Worm (Caenorhabditis elegans): ENCODE data around the gene F35H10.10.

Gene F35H10.10

DNA sequence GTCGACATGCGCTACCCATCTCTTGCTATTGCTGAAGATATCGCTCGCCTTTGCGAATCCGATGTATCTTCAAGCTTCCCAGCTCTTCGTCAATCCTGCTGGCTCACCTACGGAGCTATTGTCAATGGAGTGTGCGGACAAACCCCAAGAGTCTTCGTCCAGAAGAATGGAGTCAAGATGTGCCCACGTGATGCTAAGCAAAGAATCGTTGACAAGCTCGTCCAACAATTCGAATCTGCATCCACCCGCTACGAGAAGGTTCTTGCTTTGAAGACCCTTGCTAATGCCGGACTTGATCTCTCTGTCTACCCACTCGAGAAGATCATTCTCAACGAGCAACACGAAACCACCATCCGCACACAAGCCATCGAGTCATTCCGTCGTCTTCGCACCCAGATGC is 50.1 kb downstream of the F35H10.10 start (continued):
- no peak for TF ChIP-seq dox-1 (GFP tag; IDR thresholded peaks at IDR 0.05)
- TF ChIP-seq D2030.7 (GFP tag; IDR thresholded peaks at IDR 0.05): no peak
- no peak for TF ChIP-seq pha-4 (tag; optimal IDR thresholded peaks at IDR 0.05)
- TF ChIP-seq sdz-38 (tag; optimal IDR thresholded peaks at IDR 0.05): no peak
- no peak for TF ChIP-seq F49E8.2 (tag; optimal IDR thresholded peaks at IDR 0.05; ENCODE audit: insufficient read depth)
- TF ChIP-seq ceh-79 (tag; optimal IDR thresholded peaks at IDR 0.05): no peak
- TF ChIP-seq let-526 (GFP tag; IDR thresholded peaks at IDR 0.05): no peak
- no peak for TF ChIP-seq hmg-1.2 (GFP tag; IDR thresholded peaks at IDR 0.05)
- TF ChIP-seq Y95B8A.8 (GFP tag; IDR thresholded peaks at IDR 0.05): no peak
- TF ChIP-seq ztf-28 (GFP tag; IDR thresholded peaks at IDR 0.05): no peak
- TF ChIP-seq B0261.1 (tag; optimal IDR thresholded peaks at IDR 0.05): no peak
- TF ChIP-seq F33H1.4 (GFP tag; IDR thresholded peaks at IDR 0.05): no peak
- no peak for TF ChIP-seq zim-3 (tag; optimal IDR thresholded peaks at IDR 0.05)
- no peak for TF ChIP-seq ama-1 (optimal IDR thresholded peaks at IDR 0.05)
- TF ChIP-seq ama-1 (GFP tag; optimal IDR thresholded peaks at IDR 0.05): no peak
- TF ChIP-seq nhr-90 (tag; optimal IDR thresholded peaks at IDR 0.05): peak; percentile 52
- TF ChIP-seq tlf-1 (GFP tag; optimal IDR thresholded peaks at IDR 0.05): no peak
- TF ChIP-seq ekl-4 (GFP tag; IDR thresholded peaks at IDR 0.05): no peak
- no peak for TF ChIP-seq snpc-3.4 (tag; optimal IDR thresholded peaks at IDR 0.05)
- no peak for TF ChIP-seq egl-44 (GFP tag; IDR thresholded peaks at IDR 0.05)
- no peak for TF ChIP-seq egl-18 (GFP tag; IDR thresholded peaks at IDR 0.05)
- no peak for TF ChIP-seq snpc-4 (GFP tag; optimal IDR thresholded peaks at IDR 0.05)
- TF ChIP-seq snpc-4 (tag; optimal IDR thresholded peaks at IDR 0.05): no peak

DNA sequence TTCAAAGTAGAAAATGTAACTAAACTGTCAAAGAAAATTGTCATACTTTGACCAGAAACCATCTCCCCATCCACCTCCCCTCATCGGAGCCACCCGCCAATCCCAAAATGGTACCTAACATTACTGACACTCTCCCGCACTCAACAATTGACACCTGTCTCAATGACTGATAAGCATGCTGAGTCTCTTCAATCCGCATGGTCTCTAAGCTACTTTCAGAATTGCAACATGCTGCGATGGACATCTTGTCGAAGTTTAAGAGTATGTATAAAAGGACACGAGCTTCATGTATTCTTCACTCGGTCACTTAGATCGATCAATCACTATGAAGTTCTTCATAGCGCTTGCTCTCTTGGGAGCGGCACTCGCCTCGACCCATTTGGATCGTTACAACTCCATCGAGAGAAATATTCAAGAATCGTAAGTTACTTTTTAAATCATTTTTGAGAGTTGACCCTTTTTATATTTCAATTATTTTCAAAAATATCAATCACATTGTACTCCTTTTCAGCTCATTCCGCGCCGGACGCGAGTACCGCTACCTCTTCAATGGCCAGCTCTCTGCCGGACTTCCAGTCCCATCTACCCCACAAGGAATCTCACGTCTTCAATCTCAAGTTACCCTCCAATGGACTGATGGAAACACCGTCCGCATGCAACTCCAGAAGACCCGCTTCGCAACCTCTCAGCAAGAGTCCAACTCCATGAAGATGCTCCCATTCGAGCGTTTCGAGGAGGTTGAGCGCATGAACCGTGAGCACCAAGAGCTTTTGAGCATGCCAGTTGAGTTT is 51.7 kb downstream of the F35H10.10 start, which contains the start of gene vit-6:
vit-6 (plus strand) TSS at position 310 of the 791 bp plus-strand sequence.
- TF ChIP-seq dpff-1 (tag; optimal IDR thresholded peaks at IDR 0.05) (peak; percentile 45), Y95B8A.8 (GFP tag; IDR thresholded peaks at IDR 0.05) (0 out of 2 replicates have a peak, but pooled peaks have one; percentile 27), let-526 (GFP tag; IDR thresholded peaks at IDR 0.05) (0 out of 2 replicates have a peak, but pooled peaks have one; percentile 44), atf-7 (tag; optimal IDR thresholded peaks at IDR 0.05) (peak; percentile 20), ceh-58 (GFP tag; IDR thresholded peaks at IDR 0.05) (no peak), rcor-1 (GFP tag; IDR thresholded peaks at IDR 0.05) (0 out of 2 replicates have a peak, but pooled peaks have one; percentile 23), attf-5 (GFP tag; optimal IDR thresholded peaks at IDR 0.05) (no peak), lin-35 (GFP tag; optimal IDR thresholded peaks at IDR 0.05) (no peak), let-607 (tag; optimal IDR thresholded peaks at IDR 0.05) (peak; percentile 73 to 78), repo-1 (tag; optimal IDR thresholded peaks at IDR 0.05) (peak; percentile 33), attf-6 (GFP tag; IDR thresholded peaks at IDR 0.05) (peak; percentile 30; the same call in 1 of the 2 replicates), C17E4.6 (GFP tag; IDR thresholded peaks at IDR 0.05) (no peak), rec-8 (tag; optimal IDR thresholded peaks at IDR 0.05) (no peak), F33H1.4 (GFP tag; IDR thresholded peaks at IDR 0.05) (no peak), sea-2 (GFP tag; IDR thresholded peaks at IDR 0.05) (0 out of 2 replicates have a peak, but pooled peaks have one; percentile 12), unc-62 (GFP tag; optimal IDR thresholded peaks at IDR 0.05) (peak; percentile 91), ztf-22 (GFP tag; optimal IDR thresholded peaks at IDR 0.05) (peak; percentile 8), B0336.3 (GFP tag; IDR thresholded peaks at IDR 0.05) (peak; percentile 63), him-1 (tag; optimal IDR thresholded peaks at IDR 0.05) (no peak), B0019.2 (GFP tag; conservative IDR thresholded peaks at IDR 0.05) (no peak), Y56A3A.18 (GFP tag; IDR thresholded peaks at IDR 0.05) (peak; percentile 66), madf-10 (tag; optimal IDR thresholded peaks at IDR 0.05) (peak; percentile 39), ets-4 (GFP tag; optimal IDR thresholded peaks at IDR 0.05) (peak; percentile 6), nhr-80 (tag; optimal IDR thresholded peaks at IDR 0.05) (peak; percentile 82), Y53G8AR.9 (GFP tag; conservative IDR thresholded peaks at IDR 0.05) (peak; percentile 58; the same call in 1 of the 2 replicates), lin-40 (tag; optimal IDR thresholded peaks at IDR 0.05) (peak; percentile 15), akir-1 (GFP tag; optimal IDR thresholded peaks at IDR 0.05) (no peak), hlh-12 (tag; optimal IDR thresholded peaks at IDR 0.05) (no peak)

All from whole organism, young adult.